Worm (Caenorhabditis elegans) whole organism, L2 larva: ENCODE data around the gene tbx-31.

Experiments used
- F13H6.1 ChIP-seq: sonication (generic microtip); optimal IDR thresholded peaks from 2 replicates; lab custom pipeline; 2016; ENCODE audit warnings: missing genetic modification characterization, missing compliant biosample characterization
- elt-3 ChIP-seq: sonication (generic microtip); optimal IDR thresholded peaks from 2 replicates; lab custom pipeline; 2017; ENCODE audit warnings: missing biosample characterization, missing genetic modification characterization
- gmeb-1 ChIP-seq: fragments of 150-350 bp; optimal IDR thresholded peaks from 2 replicates; lab custom pipeline; 2014; ENCODE audit warnings: missing biosample characterization, missing genetic modification characterization
- mab-5 ChIP-seq: fragments of 150-350 bp; optimal IDR thresholded peaks from 2 replicates; lab custom pipeline; 2014; ENCODE audit warnings: missing biosample characterization, missing genetic modification characterization
- nhr-10 ChIP-seq: sonication (generic microtip); optimal IDR thresholded peaks from 2 replicates; lab custom pipeline; 2017; ENCODE audit warnings: missing biosample characterization, missing genetic modification characterization
- nhr-11 ChIP-seq: fragments of 150-350 bp; optimal IDR thresholded peaks from 2 replicates; lab custom pipeline; 2014; ENCODE audit warnings: missing biosample characterization, missing genetic modification characterization
- nhr-129 ChIP-seq: fragments of 150-350 bp; optimal IDR thresholded peaks from 2 replicates; lab custom pipeline; 2014; ENCODE audit warnings: missing biosample characterization, missing genetic modification characterization
- nhr-237 ChIP-seq: fragments of 150-350 bp; optimal IDR thresholded peaks from 2 replicates; lab custom pipeline; 2014; ENCODE audit warnings: missing biosample characterization, missing genetic modification characterization
- nhr-25 ChIP-seq: fragments of 150-350 bp; sonication (generic microtip); optimal IDR thresholded peaks from 3 replicates; lab custom pipeline; 2014; ENCODE audit warnings: missing biosample characterization, missing genetic modification characterization
- skn-1 ChIP-seq: sonication (generic microtip); optimal IDR thresholded peaks from 2 replicates; lab custom pipeline; 2017; ENCODE audit warnings: missing biosample characterization, missing genetic modification characterization
- unc-62 ChIP-seq: fragments of 150-350 bp; optimal IDR thresholded peaks from 2 replicates; lab custom pipeline; 2014; ENCODE audit warnings: missing biosample characterization, missing genetic modification reagents, missing genetic modification characterization

- no peak for TF ChIP-seq nhr-129
- no peak for TF ChIP-seq nhr-237 (tag; lab: Kevin White, UChicago)
- no peak for TF ChIP-seq gmeb-1
- TF ChIP-seq F13H6.1 (tag; lab: Kevin White, UChicago): no peak
- no peak for TF ChIP-seq nhr-10 (tag; lab: Kevin White, UChicago)
- TF ChIP-seq nhr-11 (tag; lab: Kevin White, UChicago): no peak
- no peak for TF ChIP-seq unc-62 (GFP tag; lab: Kevin White, UChicago)
- no peak for TF ChIP-seq nhr-25 (tag; lab: Kevin White, UChicago)
- no peak for TF ChIP-seq skn-1 (tag; lab: Kevin White, UChicago)
- TF ChIP-seq elt-3 (tag; lab: Kevin White, UChicago): no peak
- no peak for TF ChIP-seq mab-5 (tag; lab: Kevin White, UChicago)
Measured at ce11 chrX:1674056-1674455, at the start of gene tbx-31.
